Worm (Caenorhabditis elegans): ENCODE data around the gene acs-4.

acs-4 gene

DNA sequence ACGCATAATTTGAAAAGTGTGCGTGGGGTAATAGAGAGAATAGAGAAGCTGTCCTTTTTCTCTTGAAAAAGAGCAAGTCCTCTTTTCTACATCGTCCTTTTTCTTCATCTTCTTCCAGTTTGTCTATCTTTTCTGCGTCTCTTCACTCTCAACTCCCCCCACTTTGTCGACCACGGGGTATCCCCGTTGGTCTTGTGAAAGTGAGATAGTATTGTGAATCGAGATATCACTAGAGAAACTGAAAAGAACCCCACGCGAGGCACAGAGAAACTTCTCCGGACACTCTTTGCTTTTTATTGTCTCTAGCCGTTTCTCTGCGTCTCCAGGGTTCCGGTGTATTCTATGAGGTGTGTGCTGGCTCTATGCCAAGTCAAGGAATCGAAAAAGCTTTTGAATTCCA lies 12.0 kb upstream of the acs-4 start (continued):
- TF ChIP-seq K09A11.1 (tag; optimal IDR thresholded peaks at IDR 0.05; ENCODE audit: insufficient read depth), result peak; percentile 65
- no peak for TF ChIP-seq mec-3 (tag; optimal IDR thresholded peaks at IDR 0.05; ENCODE audit: borderline replicate concordance)
- TF ChIP-seq npax-4 (tag; optimal IDR thresholded peaks at IDR 0.05), result no peak
- TF ChIP-seq gmeb-2 (tag; optimal IDR thresholded peaks at IDR 0.05), result no peak
- TF ChIP-seq unc-3 (GFP tag; conservative IDR thresholded peaks at IDR 0.05), result no peak
- peak; percentile 45 for TF ChIP-seq unc-3 (tag; optimal IDR thresholded peaks at IDR 0.05)
- no peak for TF ChIP-seq hlh-13 (GFP tag; optimal IDR thresholded peaks at IDR 0.05)
- TF ChIP-seq hlh-6 (tag; optimal IDR thresholded peaks at IDR 0.05), result no peak
- no peak for TF ChIP-seq nhr-11 (tag; optimal IDR thresholded peaks at IDR 0.05)
- no peak for TF ChIP-seq ceh-45 (GFP tag; IDR thresholded peaks at IDR 0.05)
- TF ChIP-seq rnt-1 (tag; optimal IDR thresholded peaks at IDR 0.05), result peak; percentile 80
- TF ChIP-seq fkh-6 (tag; optimal IDR thresholded peaks at IDR 0.05), result no peak
- peak; percentile 16 for TF ChIP-seq F13H6.1 (tag; optimal IDR thresholded peaks at IDR 0.05)
- TF ChIP-seq eyg-1 (tag; optimal IDR thresholded peaks at IDR 0.05), result no peak
- TF ChIP-seq nfya-1 (tag; optimal IDR thresholded peaks at IDR 0.05), result peak; percentile 93
- TF ChIP-seq nhr-232 (tag; optimal IDR thresholded peaks at IDR 0.05), result no peak
- peak; percentile 41 for TF ChIP-seq dve-1 (tag; optimal IDR thresholded peaks at IDR 0.05)
- TF ChIP-seq ceh-2 (tag; optimal IDR thresholded peaks at IDR 0.05), result peak; percentile 30
- peak; percentile 50 for TF ChIP-seq sdc-2 (tag; optimal IDR thresholded peaks at IDR 0.05)
- no peak for TF ChIP-seq syd-9 (tag; optimal IDR thresholded peaks at IDR 0.05)
- no peak for TF ChIP-seq ceh-24 (tag; optimal IDR thresholded peaks at IDR 0.05)

ce11 chrIII:7158709-7159108 lies 8.9 kb upstream of the acs-4 start, which contains the start of gene nuo-4:
Gene nuo-4, minus strand, starts transcription at chrIII:7158809.
- no peak for TF ChIP-seq ahr-1 (tag; optimal IDR thresholded peaks at IDR 0.05)
- no peak for TF ChIP-seq ref-2 (tag; optimal IDR thresholded peaks at IDR 0.05)
- no peak for TF ChIP-seq sox-4 (tag; optimal IDR thresholded peaks at IDR 0.05)
- TF ChIP-seq pat-9 (tag; optimal IDR thresholded peaks at IDR 0.05), result no peak

ce11 chrIII:7159246-7159645 lies 8.4 kb upstream of the acs-4 start:
- no peak for TF ChIP-seq pat-9 (tag; optimal IDR thresholded peaks at IDR 0.05)
- no peak for TF ChIP-seq npax-4 (tag; optimal IDR thresholded peaks at IDR 0.05)
- no peak for TF ChIP-seq hlh-6 (tag; optimal IDR thresholded peaks at IDR 0.05)
- no peak for TF ChIP-seq tbx-2 (tag; optimal IDR thresholded peaks at IDR 0.05)
- no peak for TF ChIP-seq C38D4.7 (GFP tag; optimal IDR thresholded peaks at IDR 0.05)
- no peak for TF ChIP-seq pros-1 (tag; optimal IDR thresholded peaks at IDR 0.05)
- no peak for TF ChIP-seq che-1 (tag; optimal IDR thresholded peaks at IDR 0.05)
- TF ChIP-seq lim-6 (tag; optimal IDR thresholded peaks at IDR 0.05), result no peak
- TF ChIP-seq gmeb-2 (tag; optimal IDR thresholded peaks at IDR 0.05), result no peak
- TF ChIP-seq dmd-4 (tag; optimal IDR thresholded peaks at IDR 0.05; ENCODE audit: borderline replicate concordance), result no peak
- TF ChIP-seq F13H6.1 (tag; optimal IDR thresholded peaks at IDR 0.05), result no peak
- TF ChIP-seq ceh-9 (tag; optimal IDR thresholded peaks at IDR 0.05), result no peak
- TF ChIP-seq lin-11 (tag; optimal IDR thresholded peaks at IDR 0.05), result no peak

DNA sequence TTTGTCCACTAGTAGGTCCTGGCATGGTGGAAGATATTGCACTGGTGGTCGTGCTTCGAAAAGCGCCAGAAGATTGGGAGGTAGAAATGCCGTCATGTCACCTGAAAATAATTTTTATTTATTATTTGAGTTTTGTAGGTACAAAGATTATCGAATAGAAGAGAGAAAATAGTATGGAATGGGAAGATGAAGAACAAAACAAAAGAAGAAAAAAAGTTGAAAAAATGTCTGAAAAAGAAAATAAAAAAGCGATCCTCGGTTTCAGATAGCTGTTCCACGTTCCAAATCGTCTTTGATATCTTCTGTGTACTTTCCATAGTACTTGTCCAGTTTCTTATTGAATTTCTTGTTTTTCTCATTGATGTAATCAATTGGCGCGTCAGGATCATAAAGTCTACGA lies 6.6 kb upstream of the acs-4 start, which contains the start of gene rnp-7:
rnp-7 (minus strand) TSS at position 101 of the 400 bp plus-strand sequence.
- no peak for TF ChIP-seq nfya-1 (tag; optimal IDR thresholded peaks at IDR 0.05)
- no peak for TF ChIP-seq ama-1 (optimal IDR thresholded peaks at IDR 0.05)

DNA sequence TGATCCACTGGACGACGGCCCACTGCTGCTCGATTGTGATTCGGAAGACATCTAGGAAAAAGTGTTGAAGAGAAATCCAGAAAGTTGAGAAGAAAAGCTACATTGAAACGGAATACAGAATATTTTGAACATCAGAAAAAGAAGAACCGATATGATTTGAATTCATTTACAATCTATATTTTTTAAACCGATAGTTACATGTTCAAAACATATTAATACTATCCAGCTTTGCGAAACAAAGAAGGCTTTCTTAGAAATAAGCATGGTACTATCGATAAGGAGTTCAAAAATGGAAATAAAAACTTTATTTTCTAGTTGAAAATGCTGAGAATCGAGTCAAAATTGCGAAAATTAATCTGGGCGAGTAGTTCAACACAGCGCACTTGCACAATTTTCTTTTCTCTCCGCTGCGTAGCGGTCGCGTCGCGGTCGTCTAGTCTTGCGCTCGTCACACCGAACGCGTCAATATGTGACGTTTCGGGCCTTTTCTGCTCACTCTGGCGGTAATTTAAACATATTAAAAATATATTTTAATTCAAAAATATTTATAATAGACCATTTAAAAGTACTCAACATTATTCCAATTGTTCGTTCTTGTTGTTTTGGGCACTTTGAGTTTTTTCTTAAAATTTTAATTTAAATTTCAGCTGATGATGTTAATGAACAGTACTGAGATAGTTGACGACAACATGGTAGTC lies 5.4 kb upstream of the acs-4 start, which contains the start of the genes syf-2 and K04G7.1:
syf-2 (minus strand) TSS at position 51 of the 698 bp plus-strand sequence.
K04G7.1 (plus strand) TSS at position 648 of the 698 bp plus-strand sequence.
- TF ChIP-seq ceh-31 (tag; optimal IDR thresholded peaks at IDR 0.05) (peak; percentile 71), rnt-1 (tag; optimal IDR thresholded peaks at IDR 0.05) (no peak), ceh-34 (tag; optimal IDR thresholded peaks at IDR 0.05) (peak; percentile 57), nhr-232 (tag; optimal IDR thresholded peaks at IDR 0.05) (no peak), K09A11.1 (tag; optimal IDR thresholded peaks at IDR 0.05; ENCODE audit: insufficient read depth) (peak; percentile 42), hlh-30 (tag; optimal IDR thresholded peaks at IDR 0.05; ENCODE audit: insufficient read depth) (peak; percentile 70), fax-1 (tag; optimal IDR thresholded peaks at IDR 0.05) (no peak), ceh-14 (tag; optimal IDR thresholded peaks at IDR 0.05) (peak; percentile 68), tbx-2 (tag; optimal IDR thresholded peaks at IDR 0.05) (peak; percentile 72), nfya-1 (tag; optimal IDR thresholded peaks at IDR 0.05) (peak; percentile 78), elt-4 (tag; optimal IDR thresholded peaks at IDR 0.05) (no peak), ref-2 (tag; optimal IDR thresholded peaks at IDR 0.05) (peak; percentile 28), ceh-22 (tag; optimal IDR thresholded peaks at IDR 0.05) (no peak), sox-4 (tag; optimal IDR thresholded peaks at IDR 0.05) (no peak), hlh-15 (tag; optimal IDR thresholded peaks at IDR 0.05) (no peak), dve-1 (tag; optimal IDR thresholded peaks at IDR 0.05) (peak; percentile 53), elt-2 (tag; optimal IDR thresholded peaks at IDR 0.05) (peak; percentile 70), unc-55 (GFP tag; optimal IDR thresholded peaks at IDR 0.05) (peak; percentile 76)
